Worm (Caenorhabditis elegans) whole organism, L2 larva: Measurements from ENCODE around the gene C10B5.3.

ENCODE experiments used
- alr-1 ChIP-seq: fragments of 150-350 bp; optimal IDR thresholded peaks from 2 replicates; lab custom pipeline; 2014; ENCODE audit warnings: missing biosample characterization, missing genetic modification characterization
- aly-2 ChIP-seq: fragments of 150-350 bp; optimal IDR thresholded peaks from 2 replicates; lab custom pipeline; 2014; ENCODE audit warnings: missing biosample characterization, missing genetic modification characterization
- ceh-16 ChIP-seq: fragments of 150-350 bp; optimal IDR thresholded peaks from 2 replicates; lab custom pipeline; 2014; ENCODE audit warnings: missing biosample characterization, missing genetic modification characterization
- dmd-4 ChIP-seq: sonication (generic microtip); optimal IDR thresholded peaks from 2 replicates; lab custom pipeline; 2017; ENCODE audit warnings: missing biosample characterization, missing genetic modification characterization
- elt-1 ChIP-seq: fragments of 150-350 bp; optimal IDR thresholded peaks from 2 replicates; lab custom pipeline; 2014; ENCODE audit warnings: missing biosample characterization, missing genetic modification characterization
- lin-13 ChIP-seq: fragments of 150-350 bp; optimal IDR thresholded peaks from 2 replicates; lab custom pipeline; 2014; ENCODE audit warnings: missing biosample characterization, missing genetic modification reagents, missing genetic modification characterization
- mab-5 ChIP-seq: fragments of 150-350 bp; optimal IDR thresholded peaks from 2 replicates; lab custom pipeline; 2014; ENCODE audit warnings: missing biosample characterization, missing genetic modification characterization
- nhr-11 ChIP-seq: fragments of 150-350 bp; optimal IDR thresholded peaks from 2 replicates; lab custom pipeline; 2014; ENCODE audit warnings: missing biosample characterization, missing genetic modification characterization
- nhr-237 ChIP-seq: fragments of 150-350 bp; optimal IDR thresholded peaks from 2 replicates; lab custom pipeline; 2014; ENCODE audit warnings: missing biosample characterization, missing genetic modification characterization
- skn-1 ChIP-seq: sonication (generic microtip); optimal IDR thresholded peaks from 2 replicates; lab custom pipeline; 2017; ENCODE audit warnings: missing biosample characterization, missing genetic modification characterization
- unc-55 ChIP-seq: fragments of 150-350 bp; sonication (generic microtip); optimal IDR thresholded peaks from 3 replicates; lab custom pipeline; 2014; ENCODE audit warnings: missing biosample characterization, missing genetic modification reagents, missing genetic modification characterization
- unc-62 ChIP-seq: fragments of 150-350 bp; optimal IDR thresholded peaks from 2 replicates; lab custom pipeline; 2014; ENCODE audit warnings: missing biosample characterization, missing genetic modification reagents, missing genetic modification characterization
- ztf-1 ChIP-seq: fragments of 200-800 bp; sonication (Bioruptor generic); conservative IDR thresholded peaks from 2 replicates; pipeline ENCODE4 v1.3.6; 2022; ENCODE audit warnings: missing genetic modification characterization, missing compliant biosample characterization
- ztf-11 ChIP-seq: sonication (generic microtip); optimal IDR thresholded peaks from 2 replicates; lab custom pipeline; 2017; ENCODE audit warnings: missing biosample characterization, missing genetic modification characterization

- no peak for TF ChIP-seq ztf-11 (tag; lab: Kevin White, UChicago)
- no peak for TF ChIP-seq nhr-237 (tag; lab: Kevin White, UChicago)
- no peak for TF ChIP-seq unc-55 (GFP tag; lab: Kevin White, UChicago)
- TF ChIP-seq dmd-4 (tag; lab: Kevin White, UChicago), result no peak
- no peak for TF ChIP-seq elt-1
- TF ChIP-seq mab-5 (tag; lab: Kevin White, UChicago), result no peak
- TF ChIP-seq skn-1 (tag; lab: Kevin White, UChicago), result no peak
- no peak for TF ChIP-seq nhr-11 (tag; lab: Kevin White, UChicago)
- TF ChIP-seq ztf-1 (GFP tag; lab: Robert Waterston, UW), result no peak
- TF ChIP-seq unc-62, result no peak
- no peak for TF ChIP-seq ceh-16 (tag; lab: Kevin White, UChicago)
- TF ChIP-seq alr-1 (tag; lab: Kevin White, UChicago), result no peak
- no peak for TF ChIP-seq lin-13
- no peak for TF ChIP-seq aly-2 (tag; lab: Kevin White, UChicago)
Measured at ce11 chrV:8603272-8603671, 15.3 kb upstream of the C10B5.3 start, which contains the start of gene F41E6.5.
